Worm (Caenorhabditis elegans): ENCODE data around the gene col-168.

col-168 gene

DNA sequence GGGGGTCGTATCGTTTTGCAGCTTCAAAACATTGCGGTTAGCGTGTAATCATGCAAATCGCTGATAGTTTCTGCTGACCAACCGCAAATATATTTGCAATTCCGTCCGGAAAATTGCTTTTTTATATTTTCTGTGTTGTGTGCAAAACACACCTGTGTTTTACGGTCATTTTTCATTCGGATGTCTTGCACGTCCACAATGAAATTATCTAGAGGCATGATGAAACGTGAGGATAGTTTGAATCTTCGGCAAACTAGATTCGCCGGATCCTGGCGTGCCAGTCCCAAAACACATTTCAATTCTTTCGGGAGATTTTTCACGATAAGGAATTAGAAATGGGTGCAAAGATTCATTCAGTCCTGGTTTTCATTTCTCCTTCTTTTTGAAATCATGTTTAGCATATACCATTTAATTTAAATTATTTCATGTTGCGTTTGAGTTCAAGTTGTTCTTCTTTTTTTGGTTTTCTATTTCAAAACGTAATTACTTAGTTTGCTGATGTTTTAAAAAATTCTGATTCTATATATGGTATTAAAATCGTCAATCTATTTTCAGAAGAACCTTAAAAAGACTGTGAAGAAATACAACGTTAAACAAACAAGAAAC lies 28.9 kb downstream of the col-168 start, which contains the start of gene C03B1.5:
Gene C03B1.5, plus strand, starts transcription at position 556 of the 606 bp plus-strand sequence.
- TF ChIP-seq M03D4.4 (tag; optimal IDR thresholded peaks at IDR 0.05) = no peak
- TF ChIP-seq snpc-4 (tag; optimal IDR thresholded peaks at IDR 0.05) = no peak
- TF ChIP-seq nhr-76 (tag; optimal IDR thresholded peaks at IDR 0.05) = no peak
- TF ChIP-seq nhr-237 (tag; optimal IDR thresholded peaks at IDR 0.05) = no peak
- TF ChIP-seq nhr-28 (tag; optimal IDR thresholded peaks at IDR 0.05) = no peak
- TF ChIP-seq mab-5 (tag; optimal IDR thresholded peaks at IDR 0.05) = no peak
- TF ChIP-seq elt-1 (tag; optimal IDR thresholded peaks at IDR 0.05; ENCODE audit: borderline replicate concordance, insufficient read depth) = no peak
- no peak for TF ChIP-seq lin-13 (tag; optimal IDR thresholded peaks at IDR 0.05)
- TF ChIP-seq ceh-83 (GFP tag; optimal IDR thresholded peaks at IDR 0.05) = no peak
- no peak for TF ChIP-seq unc-62 (GFP tag; optimal IDR thresholded peaks at IDR 0.05)

DNA sequence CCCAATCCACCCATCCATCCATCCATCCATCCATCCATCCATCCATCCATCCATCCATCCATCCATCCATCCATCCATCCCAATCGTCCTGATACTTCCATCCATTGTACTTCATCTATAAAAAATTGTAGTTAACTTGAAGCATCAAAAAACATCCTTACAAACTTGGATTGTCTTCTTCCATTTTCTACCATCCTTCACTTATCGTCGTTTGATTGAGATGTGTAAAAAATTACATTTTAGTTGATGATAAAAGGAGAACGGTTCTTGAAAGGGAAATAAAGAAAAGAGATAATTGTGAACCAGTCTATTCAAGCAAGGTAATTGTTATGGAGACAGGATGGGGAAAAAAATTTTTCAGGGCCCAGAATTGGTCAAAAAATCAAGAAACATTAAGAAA lies 31.6 kb downstream of the col-168 start, which contains the start of gene C03B1.10:
Gene C03B1.10, minus strand, starts transcription at position 101 of the 400 bp plus-strand sequence.
- TF ChIP-seq snpc-4 (tag; optimal IDR thresholded peaks at IDR 0.05) = no peak
- TF ChIP-seq unc-120 (tag; optimal IDR thresholded peaks at IDR 0.05; ENCODE audit: poor library complexity, severe bottlenecking) = no peak
- TF ChIP-seq zip-8 (tag; optimal IDR thresholded peaks at IDR 0.05) = no peak
- TF ChIP-seq cnd-1 (tag; optimal IDR thresholded peaks at IDR 0.05) = no peak
- TF ChIP-seq pha-4 (tag; optimal IDR thresholded peaks at IDR 0.05) = no peak
- TF ChIP-seq blmp-1 (tag; optimal IDR thresholded peaks at IDR 0.05) = no peak
- no peak for TF ChIP-seq ceh-83 (GFP tag; optimal IDR thresholded peaks at IDR 0.05)
- no peak for TF ChIP-seq mep-1 (tag; optimal IDR thresholded peaks at IDR 0.05)
- no peak for TF ChIP-seq mab-5 (tag; optimal IDR thresholded peaks at IDR 0.05)
- TF ChIP-seq hlh-1 (tag; optimal IDR thresholded peaks at IDR 0.05) = no peak
- TF ChIP-seq elt-3 (tag; optimal IDR thresholded peaks at IDR 0.05) = no peak

DNA sequence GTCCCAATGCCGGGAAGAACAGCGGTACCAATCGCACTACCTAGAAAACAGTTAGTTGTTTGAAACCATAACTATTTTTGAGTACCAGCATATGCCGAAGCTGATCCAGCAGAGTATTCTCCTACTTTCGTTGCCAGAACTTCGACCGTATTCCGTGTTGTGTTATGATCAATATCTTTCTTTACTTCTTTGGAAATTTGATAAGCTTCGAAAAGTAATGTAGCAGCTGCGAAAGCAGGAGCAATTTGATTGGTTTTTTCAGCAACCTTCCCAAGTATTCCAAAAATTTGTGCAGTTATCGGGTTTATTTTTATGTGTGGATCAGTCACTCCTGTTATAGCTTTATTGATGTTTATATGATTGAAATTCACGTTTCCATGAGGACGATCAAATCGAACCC lies 33.9 kb downstream of the col-168 start:
- no peak for TF ChIP-seq nhr-76 (tag; optimal IDR thresholded peaks at IDR 0.05)
- no peak for TF ChIP-seq ceh-83 (GFP tag; optimal IDR thresholded peaks at IDR 0.05)
- no peak for TF ChIP-seq sptf-1 (tag; optimal IDR thresholded peaks at IDR 0.05)
- TF ChIP-seq nhr-2 (tag; optimal IDR thresholded peaks at IDR 0.05) = no peak
- TF ChIP-seq lsy-2 (tag; optimal IDR thresholded peaks at IDR 0.05) = no peak
- TF ChIP-seq nhr-28 (tag; optimal IDR thresholded peaks at IDR 0.05) = no peak

DNA sequence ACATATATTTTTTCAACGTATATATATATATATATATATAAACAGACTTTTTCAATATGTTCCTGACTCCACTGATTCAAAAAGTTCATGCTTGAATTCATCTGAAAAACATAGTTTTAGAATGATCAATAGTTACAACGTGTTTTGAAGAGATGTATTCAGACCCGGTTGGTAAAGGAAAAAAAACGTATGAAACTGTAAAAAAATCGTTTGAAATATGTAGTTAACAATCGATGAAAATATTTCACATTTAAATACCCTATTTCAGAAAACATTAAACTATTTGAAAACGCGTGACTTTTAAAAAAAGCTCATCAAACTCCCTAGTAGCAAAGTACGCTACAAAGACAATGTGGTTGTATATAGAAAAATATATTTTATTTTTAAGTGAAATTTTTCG lies 34.5 kb downstream of the col-168 start, which contains the start of gene C03B1.14:
Gene C03B1.14, minus strand, starts transcription at position 101 of the 400 bp plus-strand sequence.
- TF ChIP-seq tbx-8 (GFP tag; optimal IDR thresholded peaks at IDR 0.05) = no peak
- TF ChIP-seq flh-1 (GFP tag; optimal IDR thresholded peaks at IDR 0.05) = no peak
- TF ChIP-seq blmp-1 (tag; optimal IDR thresholded peaks at IDR 0.05) = no peak
- no peak for TF ChIP-seq ceh-43 (GFP tag; optimal IDR thresholded peaks at IDR 0.05)
- TF ChIP-seq sem-2 (GFP tag; optimal IDR thresholded peaks at IDR 0.05) = no peak
- no peak for TF ChIP-seq mab-5 (tag; optimal IDR thresholded peaks at IDR 0.05)
- TF ChIP-seq nhr-12 (tag; optimal IDR thresholded peaks at IDR 0.05) = no peak
- TF ChIP-seq ceh-39 (tag; optimal IDR thresholded peaks at IDR 0.05) = no peak
- TF ChIP-seq lin-32 (GFP tag; optimal IDR thresholded peaks at IDR 0.05) = no peak
- TF ChIP-seq mep-1 (tag; optimal IDR thresholded peaks at IDR 0.05) = no peak
- no peak for TF ChIP-seq hlh-1 (tag; optimal IDR thresholded peaks at IDR 0.05)
- TF ChIP-seq pha-4 (tag; optimal IDR thresholded peaks at IDR 0.05) = no peak
- no peak for TF ChIP-seq ceh-83 (GFP tag; optimal IDR thresholded peaks at IDR 0.05)
- TF ChIP-seq unc-120 (tag; optimal IDR thresholded peaks at IDR 0.05; ENCODE audit: poor library complexity, severe bottlenecking) = no peak
- no peak for TF ChIP-seq zip-8 (tag; optimal IDR thresholded peaks at IDR 0.05)

DNA sequence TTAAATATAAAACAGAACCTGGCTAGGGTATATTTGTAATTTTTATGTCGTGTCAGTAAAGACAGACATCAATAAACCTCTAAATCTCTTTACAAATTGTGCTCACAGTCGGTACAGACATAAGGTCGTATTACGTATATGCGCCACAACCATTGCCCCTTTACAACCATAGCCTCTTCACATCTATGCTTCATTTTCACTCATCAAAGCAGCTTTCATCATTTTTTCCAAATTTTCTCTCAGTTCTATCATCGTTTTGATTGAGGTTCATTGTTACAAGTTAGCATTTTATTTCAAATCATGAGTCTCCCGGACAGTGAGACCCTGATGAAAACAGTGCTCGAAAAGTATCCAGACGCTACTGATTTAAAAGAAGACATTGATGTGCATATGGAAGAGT lies 38.0 kb downstream of the col-168 start, which contains the start of gene C03B1.4:
Gene C03B1.4, plus strand, starts transcription at position 301 of the 400 bp plus-strand sequence.
- TF ChIP-seq ces-1 (GFP tag; optimal IDR thresholded peaks at IDR 0.05) (no peak), snpc-4 (tag; optimal IDR thresholded peaks at IDR 0.05) (no peak), M03D4.4 (tag; optimal IDR thresholded peaks at IDR 0.05) (no peak), mab-5 (tag; optimal IDR thresholded peaks at IDR 0.05) (no peak), ceh-43 (GFP tag; optimal IDR thresholded peaks at IDR 0.05) (no peak), unc-120 (tag; optimal IDR thresholded peaks at IDR 0.05; ENCODE audit: poor library complexity, severe bottlenecking) (no peak), mls-2 (tag; optimal IDR thresholded peaks at IDR 0.05) (no peak), pha-4 (tag; optimal IDR thresholded peaks at IDR 0.05) (no peak), ceh-83 (GFP tag; optimal IDR thresholded peaks at IDR 0.05) (no peak), ceh-39 (tag; optimal IDR thresholded peaks at IDR 0.05) (no peak), ztf-11 (tag; optimal IDR thresholded peaks at IDR 0.05) (no peak), nhr-237 (tag; optimal IDR thresholded peaks at IDR 0.05) (no peak), zip-8 (tag; optimal IDR thresholded peaks at IDR 0.05) (no peak), hlh-1 (tag; optimal IDR thresholded peaks at IDR 0.05) (no peak), sem-2 (GFP tag; optimal IDR thresholded peaks at IDR 0.05) (no peak), unc-62 (GFP tag; optimal IDR thresholded peaks at IDR 0.05) (no peak), ham-2 (GFP tag; optimal IDR thresholded peaks at IDR 0.05) (no peak)
